Worm (Caenorhabditis elegans): Measurements from ENCODE around the gene C13B9.2.
A peak's percentile ranks its signal among the peaks of the same experiment; 100 is the strongest.

Gene C13B9.2

DNA sequence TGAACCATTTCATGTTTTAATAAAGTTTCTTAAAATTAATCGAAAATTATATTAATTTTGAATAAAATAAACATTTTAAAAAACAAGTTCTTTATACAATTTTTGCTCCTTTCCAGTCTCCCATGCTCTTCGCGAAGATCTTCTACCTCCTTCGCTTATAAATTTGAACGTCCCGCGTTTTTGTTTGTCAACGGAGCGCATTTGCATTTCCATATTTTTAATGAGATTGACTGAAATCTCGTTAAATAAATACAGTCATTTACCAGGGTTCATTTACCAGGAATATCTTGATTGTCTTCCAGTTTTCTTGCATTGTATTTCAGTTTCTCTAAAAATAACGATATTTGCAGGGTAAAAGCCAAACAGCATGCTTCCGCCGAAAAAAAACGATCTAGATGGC lies 5.0 kb upstream of the C13B9.2 start, which contains the start of gene cmtr-2 (continued):
- peak; percentile 92 for TF ChIP-seq mcd-1 (GFP tag; IDR thresholded peaks at IDR 0.05)
- peak in 2 of 3 experiments; percentile 54 to 87 for TF ChIP-seq lin-35 (GFP tag; optimal IDR thresholded peaks at IDR 0.05)
- TF ChIP-seq unc-62 (GFP tag; optimal IDR thresholded peaks at IDR 0.05), result no peak
- no peak for TF ChIP-seq lag-1 (GFP tag; IDR thresholded peaks at IDR 0.05)
- no peak for TF ChIP-seq dpff-1 (tag; optimal IDR thresholded peaks at IDR 0.05)
- TF ChIP-seq ztf-18 (tag; optimal IDR thresholded peaks at IDR 0.05), result no peak
- TF ChIP-seq snpc-1.1 (tag; optimal IDR thresholded peaks at IDR 0.05; ENCODE audit: insufficient read depth), result no peak
- no peak for TF ChIP-seq hsf-1 (GFP tag; IDR thresholded peaks at IDR 0.05)
- no peak for TF ChIP-seq pbrm-1 (GFP tag; IDR thresholded peaks at IDR 0.05)
- no peak for TF ChIP-seq mxl-1 (tag; optimal IDR thresholded peaks at IDR 0.05)
- no peak for TF ChIP-seq attf-5 (GFP tag; optimal IDR thresholded peaks at IDR 0.05)
- no peak for TF ChIP-seq nhr-80 (tag; optimal IDR thresholded peaks at IDR 0.05)
- TF ChIP-seq ztf-28 (GFP tag; IDR thresholded peaks at IDR 0.05), result no peak
- no peak for TF ChIP-seq K12H6.12 (tag; optimal IDR thresholded peaks at IDR 0.05)
- no peak for TF ChIP-seq Y53G8AR.9 (GFP tag; conservative IDR thresholded peaks at IDR 0.05)
- TF ChIP-seq F57A8.1 (GFP tag; optimal IDR thresholded peaks at IDR 0.05), result no peak
- no peak for TF ChIP-seq somi-1 (GFP tag; optimal IDR thresholded peaks at IDR 0.05)

DNA sequence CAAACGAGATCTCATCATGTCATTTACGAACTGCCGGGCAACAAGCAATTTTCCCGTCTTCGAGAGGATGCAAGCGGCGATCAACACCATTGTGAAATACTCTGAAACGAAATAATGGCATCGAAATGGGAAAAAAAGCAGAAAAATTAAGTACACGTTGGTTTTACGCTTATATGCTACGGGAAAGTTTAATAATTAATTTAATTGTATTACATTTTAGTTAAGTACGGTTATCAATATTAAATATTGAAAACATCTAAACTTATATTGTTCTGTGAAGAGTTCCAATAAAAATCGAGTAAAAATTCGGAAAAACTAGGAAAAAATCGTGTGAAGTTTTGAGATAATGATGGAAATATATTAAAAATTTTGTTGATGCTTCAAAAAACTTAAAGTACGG lies 4.8 kb downstream of the C13B9.2 start, which contains the start of gene copd-1:
Gene copd-1, minus strand, starts transcription at position 101 of the 400 bp plus-strand sequence.
- no peak for TF ChIP-seq ztf-28 (GFP tag; IDR thresholded peaks at IDR 0.05)
- no peak for TF ChIP-seq ekl-4 (GFP tag; IDR thresholded peaks at IDR 0.05)
- TF ChIP-seq dox-1 (GFP tag; IDR thresholded peaks at IDR 0.05), result no peak
- TF ChIP-seq lir-1 (GFP tag; conservative IDR thresholded peaks at IDR 0.05), result no peak
- no peak for TF ChIP-seq F39B2.1 (GFP tag; IDR thresholded peaks at IDR 0.05)
- TF ChIP-seq ceh-27 (GFP tag; optimal IDR thresholded peaks at IDR 0.05), result no peak
- TF ChIP-seq cebp-2 (GFP tag; IDR thresholded peaks at IDR 0.05), result no peak
- TF ChIP-seq ceh-100 (GFP tag; IDR thresholded peaks at IDR 0.05), result no peak
- TF ChIP-seq athp-1 (tag; optimal IDR thresholded peaks at IDR 0.05), result no peak
- TF ChIP-seq nfya-2 (GFP tag; IDR thresholded peaks at IDR 0.05), result no peak
- no peak for TF ChIP-seq akir-1 (GFP tag; optimal IDR thresholded peaks at IDR 0.05)
- TF ChIP-seq attf-3 (GFP tag; conservative IDR thresholded peaks at IDR 0.05), result no peak
- no peak for TF ChIP-seq C17E4.6 (GFP tag; IDR thresholded peaks at IDR 0.05)
- TF ChIP-seq nhr-27 (tag; optimal IDR thresholded peaks at IDR 0.05), result no peak
- no peak for TF ChIP-seq hmg-20 (GFP tag; IDR thresholded peaks at IDR 0.05)
- no peak for TF ChIP-seq somi-1 (GFP tag; optimal IDR thresholded peaks at IDR 0.05)
- TF ChIP-seq pbrm-1 (GFP tag; IDR thresholded peaks at IDR 0.05), result no peak
- no peak for TF ChIP-seq hlh-12 (tag; optimal IDR thresholded peaks at IDR 0.05)
- no peak for TF ChIP-seq lin-26 (GFP tag; IDR thresholded peaks at IDR 0.05)

DNA sequence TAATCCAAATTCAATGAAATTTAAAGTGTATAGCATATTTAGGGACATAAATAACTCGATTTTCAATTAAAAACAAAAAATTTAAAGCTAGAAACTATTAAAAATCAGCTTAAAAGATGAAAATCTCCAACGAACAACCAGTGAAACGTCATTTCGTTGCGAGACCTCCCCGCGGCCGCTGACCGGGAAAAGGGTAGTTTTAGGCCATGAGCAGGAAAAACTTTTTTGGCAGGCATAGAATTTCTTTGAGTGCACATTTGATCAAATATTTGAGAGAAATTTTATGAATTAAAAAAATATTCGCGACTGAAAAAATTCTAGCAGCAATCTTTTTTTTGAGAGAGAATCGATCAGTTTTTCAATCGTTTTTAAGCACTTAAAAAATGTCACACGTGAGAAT lies 5.3 kb downstream of the C13B9.2 start:
- no peak for TF ChIP-seq hlh-26 (GFP tag; conservative IDR thresholded peaks at IDR 0.05)
- no peak for TF ChIP-seq athp-1 (tag; optimal IDR thresholded peaks at IDR 0.05)
- TF ChIP-seq F23B12.7 (tag; optimal IDR thresholded peaks at IDR 0.05; ENCODE audit: insufficient read depth), result peak; percentile 42
- no peak for TF ChIP-seq dpff-1 (tag; optimal IDR thresholded peaks at IDR 0.05)
- no peak for TF ChIP-seq ztf-26 (tag; optimal IDR thresholded peaks at IDR 0.05)
- no peak for TF ChIP-seq egrh-3 (GFP tag; IDR thresholded peaks at IDR 0.05)
- no peak for TF ChIP-seq hsf-1 (GFP tag; IDR thresholded peaks at IDR 0.05)
- peak; percentile 77 for TF ChIP-seq efl-1 (GFP tag; optimal IDR thresholded peaks at IDR 0.05)
- TF ChIP-seq madf-8 (GFP tag; conservative IDR thresholded peaks at IDR 0.05), result peak; percentile 83
- no peak for TF ChIP-seq tlf-1 (GFP tag; optimal IDR thresholded peaks at IDR 0.05)
- TF ChIP-seq madf-6 (GFP tag; IDR thresholded peaks at IDR 0.05), result peak; percentile 83
- TF ChIP-seq K11D2.4 (GFP tag; IDR thresholded peaks at IDR 0.05), result no peak
- TF ChIP-seq lin-26 (GFP tag; IDR thresholded peaks at IDR 0.05), result no peak
- peak; percentile 39 for TF ChIP-seq nhr-80 (tag; optimal IDR thresholded peaks at IDR 0.05)
- no peak for TF ChIP-seq K12H6.12 (tag; optimal IDR thresholded peaks at IDR 0.05)
- TF ChIP-seq attf-6 (GFP tag; IDR thresholded peaks at IDR 0.05), result no peak
- TF ChIP-seq nfya-1 (tag; optimal IDR thresholded peaks at IDR 0.05; ENCODE audit: borderline replicate concordance, insufficient read depth), result no peak
- TF ChIP-seq hmg-1.2 (GFP tag; IDR thresholded peaks at IDR 0.05), result no peak
- TF ChIP-seq Y79H2A.3 (GFP tag; conservative IDR thresholded peaks at IDR 0.05), result no peak
- TF ChIP-seq lsl-1 (GFP tag; optimal IDR thresholded peaks at IDR 0.05), result peak; percentile 43
